Fruit fly (Drosophila melanogaster) whole organism, embryonic: Measurements from ENCODE around the gene yuri.

Experiments
- CG10462 ChIP-seq: fragments of 200-800 bp; sonication (Bioruptor generic); optimal IDR thresholded peaks from 2 replicates; lab custom pipeline; 2016; ENCODE audit warnings: missing biosample characterization, missing genetic modification characterization
- CG11085 ChIP-seq: fragments of 200-800 bp; sonication (Bioruptor generic); IDR thresholded peaks from 2 replicates; pipeline ENCODE4 v1.3.6; 2022; ENCODE audit warnings: missing biosample characterization, missing genetic modification characterization
- CG11093 ChIP-seq: fragments of 200-800 bp; sonication (Bioruptor generic); IDR thresholded peaks from 3 replicates; pipeline ENCODE4 v1.3.6; 2022; ENCODE audit warnings: missing biosample characterization, missing genetic modification characterization
- CG11560 ChIP-seq: fragments of 200-800 bp; sonication (Bioruptor generic); IDR thresholded peaks from 3 replicates; pipeline ENCODE4 v1.3.6; 2022; ENCODE audit warnings: missing biosample characterization, missing genetic modification characterization
- CG11695 ChIP-seq: fragments of 200-800 bp; sonication (Bioruptor generic); IDR thresholded peaks from 3 replicates; pipeline ENCODE4 v1.3.6; 2022; ENCODE audit warnings: missing biosample characterization, missing genetic modification characterization
- CG12391 ChIP-seq: fragments of 200-800 bp; sonication (Bioruptor generic); optimal IDR thresholded peaks from 3 replicates; lab custom pipeline; 2018; ENCODE audit warnings: missing biosample characterization, mild to moderate bottlenecking, missing genetic modification characterization, moderate library complexity
- CG12744 ChIP-seq: fragments of 200-800 bp; sonication (Bioruptor generic); optimal IDR thresholded peaks from 2 replicates; lab custom pipeline; 2016; ENCODE audit warnings: missing biosample characterization, missing genetic modification characterization
- CG13296 ChIP-seq: fragments of 200-800 bp; sonication (Bioruptor generic); optimal IDR thresholded peaks from 3 replicates; lab custom pipeline; 2018; ENCODE audit warnings: missing biosample characterization, mild to moderate bottlenecking, missing genetic modification characterization
- CG13775 ChIP-seq: fragments of 200-800 bp; sonication (Bioruptor generic); optimal IDR thresholded peaks from 3 replicates; lab custom pipeline; 2017; ENCODE audit warnings: missing biosample characterization, mild to moderate bottlenecking, missing genetic modification characterization
- CG13894 ChIP-seq: fragments of 200-800 bp; sonication (Bioruptor generic); optimal IDR thresholded peaks from 3 replicates; lab custom pipeline; 2018; ENCODE audit warnings: missing biosample characterization, mild to moderate bottlenecking, missing genetic modification characterization, moderate library complexity
- CG14710 ChIP-seq: fragments of 200-800 bp; sonication (Bioruptor generic); optimal IDR thresholded peaks from 3 replicates; lab custom pipeline; 2019; ENCODE audit warnings: missing biosample characterization, mild to moderate bottlenecking, missing genetic modification characterization, moderate library complexity
- CG15479 ChIP-seq: fragments of 200-800 bp; sonication (Bioruptor generic); optimal IDR thresholded peaks from 3 replicates; lab custom pipeline; 2019; ENCODE audit warnings: missing biosample characterization, mild to moderate bottlenecking, missing genetic modification characterization, moderate library complexity
- CG17359 ChIP-seq: fragments of 200-800 bp; sonication (Bioruptor generic); optimal IDR thresholded peaks from 3 replicates; lab custom pipeline; 2018; ENCODE audit warnings: missing biosample characterization, mild to moderate bottlenecking, missing genetic modification characterization, moderate library complexity
- CG18476 ChIP-seq: fragments of 200-800 bp; sonication (Bioruptor generic); optimal IDR thresholded peaks from 2 replicates; lab custom pipeline; 2016; ENCODE audit warnings: missing biosample characterization, mild to moderate bottlenecking, missing genetic modification characterization
- CG18599 ChIP-seq: fragments of 200-800 bp; sonication (Bioruptor generic); optimal IDR thresholded peaks from 3 replicates; lab custom pipeline; 2017; ENCODE audit warnings: missing biosample characterization, missing genetic modification characterization, mild to moderate bottlenecking, moderate library complexity, missing genetic modification reagents
- CG18619 ChIP-seq: fragments of 200-800 bp; sonication (Bioruptor generic); optimal IDR thresholded peaks from 3 replicates; lab custom pipeline; 2017; ENCODE audit warnings: missing biosample characterization, mild to moderate bottlenecking, missing genetic modification characterization
- CG6689 ChIP-seq: fragments of 200-800 bp; sonication (Bioruptor generic); IDR thresholded peaks from 2 replicates; pipeline ENCODE4 v1.3.6; 2022; ENCODE audit warnings: missing biosample characterization, missing genetic modification characterization
- CG7271 ChIP-seq: fragments of 200-800 bp; sonication (Bioruptor generic); optimal IDR thresholded peaks from 2 replicates; lab custom pipeline; 2018; ENCODE audit warnings: missing biosample characterization, mild to moderate bottlenecking, missing genetic modification characterization, moderate library complexity
- CG8089 ChIP-seq: fragments of 200-800 bp; sonication (Bioruptor generic); optimal IDR thresholded peaks from 3 replicates; lab custom pipeline; 2016; ENCODE audit warnings: missing biosample characterization, missing genetic modification characterization
- E2f1 ChIP-seq: fragments of 200-800 bp; sonication (Bioruptor generic); IDR thresholded peaks from 2 replicates; pipeline ENCODE4 v1.3.6; 2022; ENCODE audit warnings: missing biosample characterization, missing genetic modification characterization
- ERR ChIP-seq: fragments of 200-800 bp; sonication (Bioruptor generic); optimal IDR thresholded peaks from 2 replicates; lab custom pipeline; 2016; ENCODE audit warnings: missing biosample characterization, missing genetic modification characterization
- Hr39 ChIP-seq: fragments of >200 bp; optimal IDR thresholded peaks from 2 replicates; lab custom pipeline; 2017
- Hr78 ChIP-seq, 2 experiments: fragments of 200-800 bp in 1 of 2; fragments of >200 bp in 1 of 2; sonication (Bioruptor generic) in 1 of 2; optimal IDR thresholded peaks; 2 replicates each; lab custom pipeline; 2017 to 2019; ENCODE audit warnings: missing biosample characterization in 2 of 2, missing genetic modification characterization in 2 of 2, mild to moderate bottlenecking in 1 of 2, moderate library complexity in 1 of 2
- MESR4 ChIP-seq: fragments of 200-800 bp; sonication (Bioruptor generic); optimal IDR thresholded peaks from 2 replicates; lab custom pipeline; 2018; ENCODE audit warnings: missing biosample characterization, mild to moderate bottlenecking, missing genetic modification characterization, moderate library complexity
- Mad ChIP-seq: fragments of 200-800 bp; sonication (Bioruptor generic); optimal IDR thresholded peaks from 2 replicates; lab custom pipeline; 2016; ENCODE audit warnings: missing biosample characterization, missing genetic modification characterization
- Mes4 ChIP-seq: fragments of 200-800 bp; sonication (Bioruptor generic); optimal IDR thresholded peaks from 2 replicates; lab custom pipeline; 2016; ENCODE audit warnings: missing biosample characterization, missing genetic modification characterization
- Mrtf ChIP-seq: fragments of 200-800 bp; sonication (Bioruptor generic); IDR thresholded peaks from 3 replicates; pipeline ENCODE4 v1.3.6; 2022; ENCODE audit warnings: missing biosample characterization, missing genetic modification characterization
- NC2β ChIP-seq: fragments of 200-800 bp; sonication (Bioruptor generic); optimal IDR thresholded peaks from 2 replicates; lab custom pipeline; 2016; ENCODE audit warnings: missing biosample characterization, missing genetic modification characterization
- NFAT ChIP-seq: fragments of 200-800 bp; sonication (Bioruptor generic); IDR thresholded peaks from 2 replicates; pipeline ENCODE4 v1.3.6; 2022; ENCODE audit warnings: missing biosample characterization, missing genetic modification characterization
- Optix ChIP-seq: fragments of 200-800 bp; sonication (Bioruptor generic); IDR thresholded peaks from 3 replicates; pipeline ENCODE4 v1.3.6; 2022; ENCODE audit warnings: missing biosample characterization, missing genetic modification characterization
- Scr ChIP-seq: fragments of 200-800 bp; sonication (Bioruptor generic); IDR thresholded peaks from 2 replicates; pipeline ENCODE4 v1.3.6; 2022; ENCODE audit warnings: missing biosample characterization, missing genetic modification characterization; ENCODE audit not compliant: partially characterized antibody
- Sox102F ChIP-seq: fragments of 200-800 bp; sonication (Bioruptor generic); optimal IDR thresholded peaks from 2 replicates; lab custom pipeline; 2018; ENCODE audit warnings: missing biosample characterization, mild to moderate bottlenecking, missing genetic modification characterization, moderate library complexity
- Vsx1 ChIP-seq: fragments of 200-800 bp; sonication (Bioruptor generic); optimal IDR thresholded peaks from 2 replicates; lab custom pipeline; 2017; ENCODE audit warnings: missing biosample characterization, mild to moderate bottlenecking, missing genetic modification characterization, missing genetic modification reagents
- ab ChIP-seq: fragments of 200-800 bp; sonication (Bioruptor generic); optimal IDR thresholded peaks from 2 replicates; lab custom pipeline; 2016; ENCODE audit warnings: missing biosample characterization, missing genetic modification characterization
- btn ChIP-seq: fragments of 200-800 bp; sonication (Bioruptor generic); optimal IDR thresholded peaks from 2 replicates; lab custom pipeline; 2016; ENCODE audit warnings: missing biosample characterization, missing genetic modification characterization
- chif ChIP-seq, 2 experiments: fragments of 200-800 bp; sonication (Bioruptor generic); optimal IDR thresholded peaks; 3 replicates each; lab custom pipeline; 2016; ENCODE audit warnings: missing biosample characterization in 2 of 2, missing genetic modification characterization in 2 of 2
- chinmo ChIP-seq: fragments of 200-800 bp; sonication (Bioruptor generic); IDR thresholded peaks from 4 replicates; pipeline ENCODE4 v1.3.6; 2022; ENCODE audit warnings: missing biosample characterization, missing genetic modification characterization; ENCODE audit not compliant: partially characterized antibody
- ci ChIP-seq: fragments of 200-800 bp; sonication (Bioruptor generic); IDR thresholded peaks from 3 replicates; pipeline ENCODE4 v1.3.6; 2022; ENCODE audit warnings: missing biosample characterization, missing genetic modification characterization
- eve ChIP-seq, 2 experiments: fragments of >200 bp; optimal IDR thresholded peaks; 2 replicates each; lab custom pipeline; 2017; ENCODE audit warnings: missing biosample characterization in 2 of 2, missing genetic modification characterization in 2 of 2
- gsb ChIP-seq: fragments of 200-800 bp; sonication (Bioruptor generic); IDR thresholded peaks from 2 replicates; pipeline ENCODE4 v1.3.6; 2022; ENCODE audit warnings: missing biosample characterization, missing genetic modification characterization
- maf-S ChIP-seq: fragments of 200-800 bp; sonication (Bioruptor generic); optimal IDR thresholded peaks from 2 replicates; lab custom pipeline; 2016; ENCODE audit warnings: missing biosample characterization, missing genetic modification characterization
- mirr ChIP-seq: fragments of 200-800 bp; sonication (Bioruptor generic); optimal IDR thresholded peaks from 3 replicates; lab custom pipeline; 2018; ENCODE audit warnings: missing biosample characterization, mild to moderate bottlenecking, missing genetic modification characterization
- mld ChIP-seq: fragments of 200-800 bp; sonication (Bioruptor generic); IDR thresholded peaks from 3 replicates; pipeline ENCODE4 v1.3.6; 2022; ENCODE audit warnings: missing biosample characterization, missing genetic modification characterization; ENCODE audit not compliant: partially characterized antibody
- nerfin-2 ChIP-seq: fragments of 200-800 bp; sonication (Bioruptor generic); IDR thresholded peaks from 2 replicates; pipeline ENCODE4 v1.3.6; 2022; ENCODE audit warnings: missing biosample characterization, missing genetic modification characterization; ENCODE audit not compliant: partially characterized antibody
- pan ChIP-seq, 4 experiments: fragments of >200 bp in 3 of 4; fragments of 200-800 bp in 1 of 4; sonication (Bioruptor generic) in 1 of 4; optimal IDR thresholded peaks in 3 of 4; IDR thresholded peaks in 1 of 4; 2 replicates each; pipeline versions ENCODE4 v1.3.6 to Lab custom; 2017 to 2022; ENCODE audit warnings: missing biosample characterization in 2 of 4, missing genetic modification characterization in 2 of 4, mixed read lengths in 1 of 4
- sens ChIP-seq: fragments of 200-800 bp; sonication (Bioruptor generic); peaks from one replicate; lab custom pipeline; 2016; ENCODE audit warnings: missing biosample characterization, missing genetic modification characterization
- tio ChIP-seq: fragments of 200-800 bp; sonication (Bioruptor generic); optimal IDR thresholded peaks from 2 replicates; lab custom pipeline; 2017; ENCODE audit warnings: missing biosample characterization, missing genetic modification characterization, inconsistent platforms
- vvl ChIP-seq: fragments of 200-800 bp; sonication (Bioruptor generic); IDR thresholded peaks from 2 replicates; pipeline ENCODE4 v1.3.6; 2022; ENCODE audit warnings: missing biosample characterization, missing genetic modification characterization

The yuri gene

dm6 chr2L:15248163-15249005 is 16.1 kb downstream of the yuri start, which contains the start of gene dao (continued):
- TF ChIP-seq CG13894 (tag; lab: Kevin White, UChicago) (no peak), Mrtf (GFP tag; lab: Robert Waterston, UW) (peak; percentile 41; the same call in 1 of the 3 replicates), mld (GFP tag; lab: Robert Waterston, UW) (peak; percentile 62; the same call in 1 of the 3 replicates), sens (GFP tag; lab: Kevin White, UChicago) (peak; percentile 84), MESR4 (no peak), CG13775 (GFP tag; lab: Kevin White, UChicago) (peak; percentile 63), CG8089 (GFP tag; lab: Kevin White, UChicago) (no peak), NC2β (GFP tag; lab: Kevin White, UChicago) (no peak), CG11560 (tag; lab: Robert Waterston, UW) (no peak), CG6689 (GFP tag; lab: Robert Waterston, UW) (0 out of 2 replicates have a peak, but pooled peaks have one; percentile 34), CG11085 (GFP tag; lab: Robert Waterston, UW) (0 out of 2 replicates have a peak, but pooled peaks have one; percentile 31), Mad (no peak), btn (no peak), Hr78 (GFP tag; optimal IDR thresholded peaks at IDR 0.05; lab: Kevin White, UChicago) (no peak), gsb (GFP tag; lab: Robert Waterston, UW) (0 out of 2 replicates have a peak, but pooled peaks have one; percentile 6), eve (GFP tag; optimal IDR thresholded peaks at IDR 0.05; lab: Kevin White, UChicago) (no peak), maf-S (GFP tag; lab: Kevin White, UChicago) (no peak), pan (optimal IDR thresholded peaks at IDR 0.05; lab: Kevin White, UChicago) (no peak), pan (GFP tag; optimal IDR thresholded peaks at IDR 0.05 in 1 of 2, IDR thresholded peaks at IDR 0.05 in 1 of 2) (peak in 1 of 2 experiments; percentile 71), CG12744 (GFP tag; lab: Kevin White, UChicago) (peak; percentile 37), Optix (GFP tag; lab: Robert Waterston, UW) (no peak), CG11695 (GFP tag; lab: Robert Waterston, UW) (no peak), CG17359 (tag; lab: Kevin White, UChicago) (no peak), Sox102F (peak; percentile 54), chif (GFP tag; optimal IDR thresholded peaks at IDR 0.05; lab: Kevin White, UChicago) (peak in 1 of 2 experiments; percentile 1), CG14710 (tag; lab: Kevin White, UChicago) (peak; percentile 51), CG18599 (GFP tag; lab: Kevin White, UChicago) (peak; percentile 54), ci (GFP tag; lab: Robert Waterston, UW) (no peak), ERR (GFP tag; lab: Kevin White, UChicago) (no peak), CG18619 (peak; percentile 19), CG11093 (GFP tag; lab: Robert Waterston, UW) (no peak), E2f1 (GFP tag; lab: Robert Waterston, UW) (peak; percentile 30; the same call in 1 of the 2 replicates), ab (GFP tag; lab: Kevin White, UChicago) (peak; percentile 33), Scr (peak; percentile 80), CG10462 (GFP tag; lab: Kevin White, UChicago) (peak; percentile 58), chinmo (no peak), CG12391 (tag; lab: Kevin White, UChicago) (peak; percentile 73), Vsx1 (no peak), CG7271 (tag; lab: Kevin White, UChicago) (no peak), CG18476 (no peak), tio (GFP tag; lab: Kevin White, UChicago) (peak; percentile 64), NFAT (GFP tag; lab: Robert Waterston, UW) (peak; percentile 40; the same call in 1 of the 2 replicates), CG15479 (GFP tag; lab: Kevin White, UChicago) (peak; percentile 45), nerfin-2 (peak; percentile 59; the same call in 1 of the 2 replicates), CG13296 (GFP tag; lab: Kevin White, UChicago) (no peak), Mes4 (GFP tag; lab: Kevin White, UChicago) (no peak), Hr39 (lab: Kevin White, UChicago) (no peak), vvl (GFP tag; lab: Robert Waterston, UW) (peak; percentile 25; the same call in 1 of the 2 replicates), mirr (GFP tag; lab: Kevin White, UChicago) (no peak)
